Fruit fly (Drosophila melanogaster) whole organism, embryonic: Measurements from ENCODE around the gene pyd.

Experiments used
- B-H2 ChIP-seq: fragments of 200-800 bp; sonication (Bioruptor generic); optimal IDR thresholded peaks from 2 replicates; lab custom pipeline; 2018; ENCODE audit warnings: missing biosample characterization, mild to moderate bottlenecking, missing genetic modification characterization
- CG10267 ChIP-seq: fragments of 200-800 bp; sonication (Bioruptor generic); optimal IDR thresholded peaks from 2 replicates; lab custom pipeline; 2018; ENCODE audit warnings: missing biosample characterization, mild to moderate bottlenecking, missing genetic modification characterization, moderate library complexity
- CG10431 ChIP-seq: fragments of 200-800 bp; sonication (Bioruptor generic); optimal IDR thresholded peaks from 3 replicates; lab custom pipeline; 2018; ENCODE audit warnings: missing biosample characterization, mild to moderate bottlenecking, missing genetic modification characterization
- CG11504 ChIP-seq: fragments of 200-800 bp; sonication (Bioruptor generic); optimal IDR thresholded peaks from 3 replicates; lab custom pipeline; 2019; ENCODE audit warnings: missing biosample characterization, mild to moderate bottlenecking, missing genetic modification characterization, moderate library complexity
- CG12942 ChIP-seq: fragments of 200-800 bp; sonication (Bioruptor generic); optimal IDR thresholded peaks from 3 replicates; lab custom pipeline; 2016; ENCODE audit warnings: missing biosample characterization, missing genetic modification characterization
- CG17328 ChIP-seq: fragments of 200-800 bp; sonication (Bioruptor generic); IDR thresholded peaks from 2 replicates; pipeline ENCODE4 v1.3.6; 2022; ENCODE audit warnings: missing biosample characterization, missing genetic modification characterization
- CG17802 ChIP-seq: fragments of 200-800 bp; sonication (Bioruptor generic); optimal IDR thresholded peaks from 2 replicates; lab custom pipeline; 2018; ENCODE audit warnings: missing biosample characterization, mild to moderate bottlenecking, missing genetic modification characterization, moderate library complexity
- CG18011 ChIP-seq: fragments of 200-800 bp; sonication (Bioruptor generic); optimal IDR thresholded peaks from 2 replicates; lab custom pipeline; 2017; ENCODE audit warnings: missing biosample characterization, missing genetic modification characterization, mild to moderate bottlenecking, moderate library complexity, missing genotype
- CG2202 ChIP-seq: fragments of 200-800 bp; sonication (Bioruptor generic); optimal IDR thresholded peaks from 2 replicates; lab custom pipeline; 2018; ENCODE audit warnings: missing biosample characterization, mild to moderate bottlenecking, missing genetic modification characterization
- CG2678 ChIP-seq: fragments of 200-800 bp; sonication (Bioruptor generic); optimal IDR thresholded peaks from 3 replicates; lab custom pipeline; 2019; ENCODE audit warnings: missing biosample characterization, mild to moderate bottlenecking, missing genetic modification characterization, moderate library complexity
- CG2712 ChIP-seq: fragments of 200-800 bp; optimal IDR thresholded peaks from 3 replicates; lab custom pipeline; 2019; ENCODE audit warnings: missing biosample characterization, mild to moderate bottlenecking, missing genetic modification characterization, moderate library complexity
- CG30403 ChIP-seq: fragments of 200-800 bp; sonication (Bioruptor generic); optimal IDR thresholded peaks from 3 replicates; lab custom pipeline; 2016; ENCODE audit warnings: missing biosample characterization, missing genetic modification characterization
- CG31441 ChIP-seq: fragments of 200-800 bp; sonication (Bioruptor generic); IDR thresholded peaks from 2 replicates; pipeline ENCODE4 v1.3.6; 2022; ENCODE audit warnings: missing biosample characterization, missing genetic modification characterization
- CG34422 ChIP-seq: fragments of 200-800 bp; sonication (Bioruptor generic); IDR thresholded peaks from 3 replicates; pipeline ENCODE4 v1.3.6; 2022; ENCODE audit warnings: missing biosample characterization, missing genetic modification characterization
- CG3838 ChIP-seq: fragments of 200-800 bp; sonication (Bioruptor generic); optimal IDR thresholded peaks from 3 replicates; lab custom pipeline; 2016; ENCODE audit warnings: missing biosample characterization, missing genetic modification characterization
- CG7372 ChIP-seq: fragments of 200-800 bp; sonication (Bioruptor generic); IDR thresholded peaks from 2 replicates; pipeline ENCODE4 v1.3.6; 2022; ENCODE audit warnings: missing biosample characterization, missing genetic modification characterization
- CG7928 ChIP-seq: fragments of 200-800 bp; sonication (Bioruptor generic); optimal IDR thresholded peaks from 2 replicates; lab custom pipeline; 2017; ENCODE audit warnings: missing biosample characterization, mild to moderate bottlenecking, missing genetic modification characterization
- CG8281 ChIP-seq: fragments of 200-800 bp; sonication (Bioruptor generic); optimal IDR thresholded peaks from 2 replicates; lab custom pipeline; 2018; ENCODE audit warnings: missing biosample characterization, mild to moderate bottlenecking, missing genetic modification characterization, moderate library complexity
- CTCF ChIP-seq: fragments of 200-800 bp; sonication (Bioruptor generic); optimal IDR thresholded peaks from 2 replicates; lab custom pipeline; 2017; ENCODE audit warnings: missing biosample characterization, mild to moderate bottlenecking, missing genetic modification characterization, moderate library complexity
- Dll ChIP-seq: fragments of 200-800 bp; sonication (Bioruptor generic); IDR thresholded peaks from 4 replicates; pipeline ENCODE4 v1.3.6; 2022; ENCODE audit warnings: missing biosample characterization, missing genetic modification characterization; ENCODE audit not compliant: partially characterized antibody
- Drgx ChIP-seq: fragments of 200-800 bp; sonication (Bioruptor generic); IDR thresholded peaks from 2 replicates; pipeline ENCODE4 v1.3.6; 2022; ENCODE audit warnings: missing biosample characterization, missing genetic modification characterization
- Gsc ChIP-seq: fragments of 200-800 bp; sonication (Bioruptor generic); IDR thresholded peaks from 2 replicates; pipeline ENCODE4 v1.3.6; 2022; ENCODE audit warnings: missing biosample characterization, missing genetic modification characterization
- Gug ChIP-seq: fragments of 200-800 bp; sonication (Bioruptor generic); IDR thresholded peaks from 4 replicates; pipeline ENCODE4 v1.3.6; 2022; ENCODE audit warnings: missing biosample characterization, missing genetic modification characterization
- H15 ChIP-seq: fragments of 200-800 bp; sonication (Bioruptor generic); IDR thresholded peaks from 3 replicates; pipeline ENCODE4 v1.3.6; 2022; ENCODE audit warnings: missing biosample characterization, missing genetic modification characterization
- HLH3B ChIP-seq: fragments of 200-800 bp; sonication (Bioruptor generic); IDR thresholded peaks from 2 replicates; pipeline ENCODE4 v1.3.6; 2022; ENCODE audit warnings: missing biosample characterization, missing genetic modification characterization
- Hand ChIP-seq: fragments of 200-800 bp; sonication (Bioruptor generic); optimal IDR thresholded peaks from 2 replicates; lab custom pipeline; 2017; ENCODE audit warnings: mild to moderate bottlenecking, missing biosample characterization, missing genetic modification reagents, missing genetic modification characterization
- Hr78 ChIP-seq, 2 experiments: fragments of 200-800 bp in 1 of 2; fragments of >200 bp in 1 of 2; sonication (Bioruptor generic) in 1 of 2; optimal IDR thresholded peaks; 2 replicates each; lab custom pipeline; 2017 to 2019; ENCODE audit warnings: missing biosample characterization in 2 of 2, missing genetic modification characterization in 2 of 2, mild to moderate bottlenecking in 1 of 2, moderate library complexity in 1 of 2
- Lhr ChIP-seq: fragments of 200-800 bp; sonication (Bioruptor generic); optimal IDR thresholded peaks from 3 replicates; lab custom pipeline; 2017; ENCODE audit warnings: mild to moderate bottlenecking, missing biosample characterization, missing genetic modification reagents, missing genetic modification characterization
- Meics ChIP-seq: fragments of 200-800 bp; sonication (Bioruptor generic); optimal IDR thresholded peaks from 2 replicates; lab custom pipeline; 2017; ENCODE audit warnings: missing biosample characterization, mild to moderate bottlenecking, missing genetic modification characterization
- Rx ChIP-seq: fragments of 200-800 bp; sonication (Bioruptor generic); IDR thresholded peaks from 2 replicates; pipeline ENCODE4 v1.3.6; 2022; ENCODE audit warnings: missing biosample characterization, missing genetic modification characterization
- Side ChIP-seq: fragments of 200-800 bp; sonication (Bioruptor generic); optimal IDR thresholded peaks from 2 replicates; lab custom pipeline; 2016; ENCODE audit warnings: missing biosample characterization, missing genetic modification characterization
- Vsx1 ChIP-seq: fragments of 200-800 bp; sonication (Bioruptor generic); optimal IDR thresholded peaks from 2 replicates; lab custom pipeline; 2017; ENCODE audit warnings: missing biosample characterization, mild to moderate bottlenecking, missing genetic modification characterization, missing genetic modification reagents
- bsh ChIP-seq, 2 experiments: fragments of 200-800 bp; sonication (Bioruptor generic); optimal IDR thresholded peaks; 2 replicates each; lab custom pipeline; 2017 to 2018; ENCODE audit warnings: mild to moderate bottlenecking in 2 of 2, missing biosample characterization in 2 of 2, missing genetic modification characterization in 2 of 2, moderate library complexity in 1 of 2
- btn ChIP-seq: fragments of 200-800 bp; sonication (Bioruptor generic); optimal IDR thresholded peaks from 2 replicates; lab custom pipeline; 2016; ENCODE audit warnings: missing biosample characterization, missing genetic modification characterization
- chn ChIP-seq: fragments of 200-800 bp; sonication (Bioruptor generic); optimal IDR thresholded peaks from 2 replicates; lab custom pipeline; 2016; ENCODE audit warnings: missing biosample characterization, missing genetic modification characterization
- corto ChIP-seq: fragments of 200-800 bp; sonication (Bioruptor generic); optimal IDR thresholded peaks from 2 replicates; lab custom pipeline; 2016; ENCODE audit warnings: missing biosample characterization, mild to moderate bottlenecking, missing genetic modification characterization, moderate library complexity
- dm ChIP-seq: fragments of 200-800 bp; sonication (Bioruptor generic); optimal IDR thresholded peaks from 3 replicates; lab custom pipeline; 2016; ENCODE audit warnings: missing biosample characterization, missing genetic modification characterization
- en ChIP-seq: fragments of 200-800 bp; sonication (Bioruptor generic); optimal IDR thresholded peaks from 2 replicates; lab custom pipeline; 2016; ENCODE audit warnings: missing biosample characterization, missing genetic modification characterization
- ind ChIP-seq: fragments of 200-800 bp; sonication (Bioruptor generic); optimal IDR thresholded peaks from 3 replicates; lab custom pipeline; 2016; ENCODE audit warnings: missing biosample characterization, missing genetic modification characterization
- jing ChIP-seq: fragments of 200-800 bp; sonication (Bioruptor generic); optimal IDR thresholded peaks from 2 replicates; lab custom pipeline; 2018; ENCODE audit warnings: missing biosample characterization, mild to moderate bottlenecking, missing genetic modification characterization
- kah ChIP-seq: fragments of 200-800 bp; sonication (Bioruptor generic); optimal IDR thresholded peaks from 2 replicates; lab custom pipeline; 2018; ENCODE audit warnings: missing biosample characterization, mild to moderate bottlenecking, missing genetic modification characterization
- kni ChIP-seq: fragments of 200-800 bp; sonication (Bioruptor generic); optimal IDR thresholded peaks from 3 replicates; lab custom pipeline; 2017; ENCODE audit warnings: mild to moderate bottlenecking, missing biosample characterization, missing genetic modification reagents, missing genetic modification characterization
- lmd ChIP-seq: fragments of 200-800 bp; sonication (Bioruptor generic); IDR thresholded peaks from 2 replicates; pipeline ENCODE4 v1.3.6; 2022; ENCODE audit warnings: missing biosample characterization, missing genetic modification characterization
- mld ChIP-seq: fragments of 200-800 bp; sonication (Bioruptor generic); IDR thresholded peaks from 3 replicates; pipeline ENCODE4 v1.3.6; 2022; ENCODE audit warnings: missing biosample characterization, missing genetic modification characterization; ENCODE audit not compliant: partially characterized antibody
- row ChIP-seq: fragments of 200-800 bp; sonication (Bioruptor generic); IDR thresholded peaks from 3 replicates; pipeline ENCODE4 v1.3.6; 2022; ENCODE audit warnings: missing biosample characterization, missing genetic modification characterization
- slbo ChIP-seq: fragments of 200-800 bp; sonication (Bioruptor generic); IDR thresholded peaks from 2 replicates; pipeline ENCODE4 v1.3.6; 2022; ENCODE audit warnings: missing biosample characterization, missing genetic modification characterization
- wdn ChIP-seq: fragments of 200-800 bp; sonication (Bioruptor generic); IDR thresholded peaks from 2 replicates; pipeline ENCODE4 v1.3.6; 2022; ENCODE audit warnings: missing biosample characterization, missing genetic modification characterization
- wor ChIP-seq: fragments of 200-800 bp; sonication (Bioruptor generic); IDR thresholded peaks from 2 replicates; pipeline ENCODE4 v1.3.6; 2022; ENCODE audit warnings: missing biosample characterization, missing genetic modification characterization
- yki ChIP-seq: fragments of >200 bp; optimal IDR thresholded peaks from 3 replicates; lab custom pipeline; 2018

pyd gene

DNA sequence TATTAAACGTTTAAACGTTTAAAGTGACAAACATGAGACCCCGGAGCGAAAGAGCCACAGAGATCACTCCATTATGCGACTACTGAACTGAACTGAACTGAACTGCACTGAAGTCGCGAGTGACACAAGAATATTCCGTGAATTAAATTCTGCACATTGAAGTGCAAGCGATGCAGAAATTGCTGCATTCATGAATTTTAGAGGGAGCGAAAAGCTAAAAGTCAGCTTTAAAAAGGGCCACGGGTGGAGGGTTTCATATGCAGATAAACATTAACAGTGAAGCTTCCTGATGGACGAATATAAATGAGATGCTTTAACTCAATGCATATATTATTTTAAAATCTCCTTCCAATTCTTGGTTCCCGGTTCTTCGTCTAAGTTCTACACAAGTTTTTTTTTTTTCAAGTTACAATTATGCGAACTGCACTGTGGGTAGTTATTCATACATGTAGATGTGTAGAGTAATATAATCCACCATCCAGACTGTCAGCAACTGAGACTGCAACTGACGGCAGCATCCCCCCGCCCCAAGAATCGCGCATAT is 84.5 kb downstream of the pyd start (continued):
- no peak for TF ChIP-seq wdn (GFP tag; lab: Robert Waterston, UW)
- peak; percentile 7 to 22 for TF ChIP-seq bsh (GFP tag; optimal IDR thresholded peaks at IDR 0.05; lab: Kevin White, UChicago)
- TF ChIP-seq kni (GFP tag; lab: Kevin White, UChicago): no peak
- TF ChIP-seq row (GFP tag; lab: Robert Waterston, UW): peak; percentile 44; the same call in 2 of the 3 replicates
- TF ChIP-seq CG10267 (tag; lab: Kevin White, UChicago): no peak

DNA sequence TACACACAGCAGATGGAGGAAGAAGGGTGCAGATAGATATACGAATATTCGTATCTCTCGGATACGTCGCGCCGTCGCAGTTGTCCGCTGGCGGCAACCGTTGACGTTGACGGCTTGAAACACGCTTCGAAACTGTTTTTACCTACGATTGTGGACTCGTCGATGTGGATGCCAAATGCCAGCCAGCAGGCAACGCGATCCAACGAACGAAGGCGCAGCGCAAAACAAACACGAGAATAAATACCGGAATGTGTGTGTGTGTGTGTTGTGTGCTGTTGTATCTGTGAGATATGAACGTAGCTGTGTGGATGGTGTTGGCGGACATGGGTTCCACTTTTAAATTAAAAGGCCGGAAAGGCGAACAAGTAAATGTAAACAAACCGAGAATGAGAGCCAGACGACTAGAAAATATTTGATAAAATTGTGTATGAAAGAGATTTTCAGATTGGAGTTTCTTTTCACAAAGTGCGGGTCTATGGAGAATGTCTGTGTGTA is 85.5 kb downstream of the pyd start:
- TF ChIP-seq CG3838 (GFP tag; lab: Kevin White, UChicago) (no peak), mld (GFP tag; lab: Robert Waterston, UW) (peak; percentile 22; the same call in 1 of the 3 replicates), CG2712 (tag; lab: Kevin White, UChicago) (peak; percentile 58), dm (peak; percentile 34), Dll (GFP tag; lab: Robert Waterston, UW) (0 out of 4 replicates have a peak, but pooled peaks have one; percentile 26), Meics (GFP tag; lab: Kevin White, UChicago) (peak; percentile 70), btn (GFP tag; lab: Kevin White, UChicago) (peak; percentile 12), chn (GFP tag; lab: Kevin White, UChicago) (peak; percentile 18), H15 (GFP tag; lab: Robert Waterston, UW) (no peak), Side (GFP tag; lab: Kevin White, UChicago) (peak; percentile 86), CG7372 (GFP tag; lab: Robert Waterston, UW) (no peak), Drgx (0 out of 2 replicates have a peak, but pooled peaks have one; percentile 39), slbo (GFP tag; lab: Robert Waterston, UW) (peak; percentile 46), Hand (GFP tag; lab: Kevin White, UChicago) (peak; percentile 17), kah (GFP tag; lab: Kevin White, UChicago) (peak; percentile 35), CG34422 (GFP tag; lab: Robert Waterston, UW) (peak; percentile 66; the same call in 1 of the 3 replicates), CG10431 (GFP tag; lab: Kevin White, UChicago) (peak; percentile 24), CG12942 (no peak), CG11504 (tag; lab: Kevin White, UChicago) (peak; percentile 73), CTCF (GFP tag; lab: Kevin White, UChicago) (no peak), CG31441 (GFP tag; lab: Robert Waterston, UW) (peak; percentile 31; the same call in 1 of the 2 replicates), en (no peak), CG30403 (GFP tag; lab: Kevin White, UChicago) (no peak), Lhr (no peak), wor (GFP tag; lab: Robert Waterston, UW) (no peak), Hr78 (GFP tag; optimal IDR thresholded peaks at IDR 0.05; lab: Kevin White, UChicago) (peak in 1 of 2 experiments; percentile 0), CG7928 (GFP tag; lab: Kevin White, UChicago) (no peak), CG2202 (tag; lab: Kevin White, UChicago) (peak; percentile 17), HLH3B (GFP tag; lab: Robert Waterston, UW) (peak; percentile 57; the same call in 1 of the 2 replicates), ind (GFP tag; lab: Kevin White, UChicago) (no peak), Gsc (no peak), CG8281 (tag; lab: Kevin White, UChicago) (no peak), jing (GFP tag; lab: Kevin White, UChicago) (no peak), Rx (GFP tag; lab: Robert Waterston, UW) (no peak), yki (no peak), CG17328 (peak; percentile 64), lmd (GFP tag; lab: Robert Waterston, UW) (no peak), CG2678 (peak; percentile 63), B-H2 (GFP tag; lab: Kevin White, UChicago) (peak; percentile 58), Gug (GFP tag; lab: Robert Waterston, UW) (no peak), CG18011 (GFP tag; lab: Kevin White, UChicago) (peak; percentile 53), Vsx1 (GFP tag; lab: Kevin White, UChicago) (peak; percentile 82), CG17802 (tag; lab: Kevin White, UChicago) (no peak), corto (GFP tag; lab: Kevin White, UChicago) (peak; percentile 40)
